Worm (Caenorhabditis elegans) whole organism, L4 larva: ENCODE measurements around the gene hpl-1.

Experiments
- F37D6.2 ChIP-seq: sonication (generic microtip); optimal IDR thresholded peaks from 2 replicates; lab custom pipeline; 2016; ENCODE audit warnings: mild to moderate bottlenecking, missing genetic modification characterization, missing compliant biosample characterization
- F44E2.7 ChIP-seq: fragments of 200-800 bp; sonication (Bioruptor generic); IDR thresholded peaks from 2 replicates; pipeline ENCODE4 v2.1.2; 2022; ENCODE audit warnings: missing genetic modification characterization, missing compliant biosample characterization
- F49E8.2 ChIP-seq: sonication (generic microtip); optimal IDR thresholded peaks from 2 replicates; lab custom pipeline; 2016; ENCODE audit warnings: missing compliant biosample characterization, mild to moderate bottlenecking, missing genetic modification characterization, borderline replicate concordance
- Y5F2A.4 ChIP-seq: fragments of 200-800 bp; sonication (Bioruptor generic); optimal IDR thresholded peaks from 2 replicates; lab custom pipeline; 2018; ENCODE audit warnings: mild to moderate bottlenecking, missing genetic modification characterization, missing compliant biosample characterization
- Y75B8A.6 ChIP-seq: fragments of 200-800 bp; sonication (Bioruptor generic); IDR thresholded peaks from 2 replicates; pipeline ENCODE4 v1.3.6; 2022; ENCODE audit warnings: missing genetic modification reagents, missing genetic modification characterization, missing compliant biosample characterization
- aha-1 ChIP-seq: fragments of 150-350 bp; peaks from one replicate; lab custom pipeline; 2014; ENCODE audit warnings: missing biosample characterization, missing genetic modification characterization
- ama-1 ChIP-seq: fragments of 150-350 bp; optimal IDR thresholded peaks from 2 replicates; lab custom pipeline; 2014; ENCODE audit warnings: inconsistent platforms, mixed read lengths
- arid-1 ChIP-seq: fragments of 200-800 bp; sonication (Bioruptor generic); conservative IDR thresholded peaks from 2 replicates; pipeline ENCODE4 v1.3.6; 2022; ENCODE audit warnings: missing genetic modification reagents, missing genetic modification characterization, missing compliant biosample characterization
- attf-4 ChIP-seq: sonication (generic microtip); optimal IDR thresholded peaks from 3 replicates; lab custom pipeline; 2017; ENCODE audit warnings: missing biosample characterization, missing genetic modification characterization
- daf-12 ChIP-seq: fragments of 150-350 bp; optimal IDR thresholded peaks from 2 replicates; lab custom pipeline; 2014; ENCODE audit warnings: missing biosample characterization, missing genetic modification reagents, missing genetic modification characterization
- daf-16 ChIP-seq, 3 experiments: sonication (generic microtip); optimal IDR thresholded peaks; 2 replicates each; lab custom pipeline; 2016 to 2017; ENCODE audit warnings: missing genetic modification characterization in 3 of 3, missing genetic modification reagents in 3 of 3, mild to moderate bottlenecking in 2 of 3, missing compliant biosample characterization in 2 of 3, missing biosample characterization in 1 of 3, moderate library complexity in 1 of 3
- daf-19 ChIP-seq: fragments of 200-800 bp; sonication (Bioruptor generic); conservative IDR thresholded peaks from 2 replicates; pipeline ENCODE4 v1.3.6; 2022; ENCODE audit warnings: missing genetic modification characterization, missing compliant biosample characterization
- dmd-6 ChIP-seq: fragments of 200-800 bp; sonication (Bioruptor generic); IDR thresholded peaks from 2 replicates; pipeline ENCODE4 v1.3.6; 2022; ENCODE audit warnings: missing genetic modification reagents, missing genetic modification characterization, missing compliant biosample characterization
- dmd-9 ChIP-seq: fragments of 200-800 bp; sonication (Bioruptor generic); IDR thresholded peaks from 2 replicates; pipeline ENCODE4 v1.3.6; 2022; ENCODE audit warnings: missing genetic modification reagents, missing genetic modification characterization, missing compliant biosample characterization
- dve-1 ChIP-seq: sonication (generic microtip); optimal IDR thresholded peaks from 2 replicates; lab custom pipeline; 2017; ENCODE audit warnings: antibody characterized with exemption, mild to moderate bottlenecking, missing genetic modification characterization, missing compliant biosample characterization; ENCODE audit not compliant: insufficient read depth
- egl-43 ChIP-seq: fragments of 200-800 bp; sonication (Bioruptor generic); IDR thresholded peaks from 2 replicates; pipeline ENCODE4 v1.3.6; 2022; ENCODE audit warnings: missing genetic modification reagents, missing genetic modification characterization, missing compliant biosample characterization
- fos-1 ChIP-seq: fragments of 150-350 bp; optimal IDR thresholded peaks from 2 replicates; lab custom pipeline; 2014; ENCODE audit warnings: missing biosample characterization, missing genetic modification characterization
- hlh-11 ChIP-seq: fragments of 200-800 bp; sonication (Bioruptor generic); optimal IDR thresholded peaks from 2 replicates; lab custom pipeline; 2018; ENCODE audit warnings: mild to moderate bottlenecking, missing genetic modification characterization, missing compliant biosample characterization
- hlh-30 ChIP-seq: sonication (generic microtip); optimal IDR thresholded peaks from 2 replicates; lab custom pipeline; 2017; ENCODE audit warnings: antibody characterized with exemption, mild to moderate bottlenecking, missing genetic modification characterization, missing compliant biosample characterization; ENCODE audit not compliant: insufficient read depth
- hmg-1.1 ChIP-seq: fragments of 200-800 bp; sonication (Bioruptor generic); IDR thresholded peaks from 2 replicates; pipeline ENCODE4 v1.3.6; 2022; ENCODE audit warnings: missing genetic modification reagents, missing genetic modification characterization, missing compliant biosample characterization
- lim-7 ChIP-seq: fragments of 200-800 bp; sonication (Bioruptor generic); IDR thresholded peaks from 2 replicates; pipeline ENCODE4 v1.3.6; 2022; ENCODE audit warnings: missing genetic modification characterization, missing compliant biosample characterization
- lin-15B ChIP-seq: fragments of 150-350 bp; sonication (generic microtip); optimal IDR thresholded peaks from 3 replicates; lab custom pipeline; 2014; ENCODE audit warnings: missing biosample characterization, missing genetic modification characterization
- lin-38 ChIP-seq: fragments of 200-800 bp; sonication (Bioruptor generic); IDR thresholded peaks from 2 replicates; pipeline ENCODE4 v1.3.6; 2022; ENCODE audit warnings: missing genetic modification reagents, missing genetic modification characterization, missing compliant biosample characterization
- lin-39 ChIP-seq: fragments of 150-350 bp; optimal IDR thresholded peaks from 2 replicates; lab custom pipeline; 2014; ENCODE audit warnings: missing biosample characterization, missing genetic modification reagents, missing genetic modification characterization
- madf-9 ChIP-seq: fragments of 200-800 bp; sonication (Bioruptor generic); conservative IDR thresholded peaks from 2 replicates; pipeline ENCODE4 v1.3.6; 2022; ENCODE audit warnings: missing genetic modification reagents, missing genetic modification characterization, missing compliant biosample characterization
- mdl-1 ChIP-seq, 2 experiments: fragments of 150-350 bp in 1 of 2; sonication (generic microtip) in 1 of 2; optimal IDR thresholded peaks; 2 replicates each; lab custom pipeline; 2014 to 2017; ENCODE audit warnings: missing biosample characterization in 2 of 2, missing genetic modification characterization in 2 of 2
- nhr-11 ChIP-seq: fragments of 150-350 bp; optimal IDR thresholded peaks from 2 replicates; lab custom pipeline; 2014; ENCODE audit warnings: missing biosample characterization, missing genetic modification characterization
- nhr-111 ChIP-seq: fragments of 200-800 bp; sonication (Bioruptor generic); optimal IDR thresholded peaks from 2 replicates; lab custom pipeline; 2018; ENCODE audit warnings: mild to moderate bottlenecking, missing genetic modification characterization, missing compliant biosample characterization
- nhr-25 ChIP-seq: sonication (generic microtip); optimal IDR thresholded peaks from 2 replicates; lab custom pipeline; 2017; ENCODE audit warnings: missing genetic modification characterization, mild to moderate bottlenecking, missing compliant biosample characterization, antibody characterized with exemption, moderate library complexity, borderline replicate concordance; ENCODE audit not compliant: insufficient read depth
- nhr-28 ChIP-seq: fragments of 150-350 bp; optimal IDR thresholded peaks from 2 replicates; lab custom pipeline; 2014; ENCODE audit warnings: missing biosample characterization, missing genetic modification characterization
- nhr-42 ChIP-seq: fragments of 200-800 bp; sonication (Bioruptor generic); IDR thresholded peaks from 2 replicates; pipeline ENCODE4 v1.3.6; 2022; ENCODE audit warnings: missing genetic modification characterization, missing compliant biosample characterization
- nhr-48 ChIP-seq: sonication (generic microtip); optimal IDR thresholded peaks from 2 replicates; lab custom pipeline; 2016; ENCODE audit warnings: mild to moderate bottlenecking, missing genetic modification characterization, missing compliant biosample characterization
- pha-4 ChIP-seq, 2 experiments: fragments of 150-350 bp in 1 of 2; fragments of 200-800 bp in 1 of 2; sonication (Bioruptor generic) in 1 of 2; IDR thresholded peaks in 1 of 2; optimal IDR thresholded peaks in 1 of 2; 2 replicates each; pipeline versions ENCODE4 v1.3.6 to Lab custom; 2014 to 2022; ENCODE audit warnings: missing genetic modification characterization in 2 of 2, missing genetic modification reagents in 2 of 2, missing biosample characterization in 1 of 2, missing compliant biosample characterization in 1 of 2
- pqm-1 ChIP-seq: sonication (generic microtip); optimal IDR thresholded peaks from 2 replicates; lab custom pipeline; 2017; ENCODE audit warnings: missing biosample characterization, missing genetic modification characterization
- saeg-2 ChIP-seq: fragments of 200-800 bp; sonication (Bioruptor generic); IDR thresholded peaks from 2 replicates; pipeline ENCODE4 v1.3.6; 2022; ENCODE audit warnings: missing genetic modification reagents, missing genetic modification characterization, missing compliant biosample characterization
- skn-1 ChIP-seq: fragments of 150-350 bp; optimal IDR thresholded peaks from 2 replicates; lab custom pipeline; 2014; ENCODE audit warnings: missing biosample characterization, missing genetic modification characterization
- snpc-1.2 ChIP-seq: fragments of 200-800 bp; sonication (Bioruptor generic); IDR thresholded peaks from 2 replicates; pipeline ENCODE4 v1.3.6; 2022; ENCODE audit warnings: missing genetic modification reagents, missing genetic modification characterization, missing compliant biosample characterization
- unc-62 ChIP-seq, 3 experiments: fragments of 150-350 bp in 1 of 3; sonication (generic microtip); optimal IDR thresholded peaks in 2 of 3; peaks in 1 of 3; 1 replicate in 1 of 3; 2 replicates in 2 of 3; lab custom pipeline; 2014 to 2017; ENCODE audit warnings: missing biosample characterization in 3 of 3, missing genetic modification characterization in 3 of 3, missing genetic modification reagents in 3 of 3, missing genotype in 1 of 3
- zfp-2 ChIP-seq: sonication (generic microtip); optimal IDR thresholded peaks from 2 replicates; lab custom pipeline; 2016; ENCODE audit warnings: mild to moderate bottlenecking, missing genetic modification characterization, missing compliant biosample characterization
- zip-2 ChIP-seq: fragments of 150-350 bp; optimal IDR thresholded peaks from 2 replicates; lab custom pipeline; 2014; ENCODE audit warnings: missing biosample characterization, missing genetic modification characterization
- ztf-7 ChIP-seq: fragments of 150-350 bp; optimal IDR thresholded peaks from 2 replicates; lab custom pipeline; 2014; ENCODE audit warnings: missing biosample characterization, missing genetic modification characterization

Gene hpl-1

DNA sequence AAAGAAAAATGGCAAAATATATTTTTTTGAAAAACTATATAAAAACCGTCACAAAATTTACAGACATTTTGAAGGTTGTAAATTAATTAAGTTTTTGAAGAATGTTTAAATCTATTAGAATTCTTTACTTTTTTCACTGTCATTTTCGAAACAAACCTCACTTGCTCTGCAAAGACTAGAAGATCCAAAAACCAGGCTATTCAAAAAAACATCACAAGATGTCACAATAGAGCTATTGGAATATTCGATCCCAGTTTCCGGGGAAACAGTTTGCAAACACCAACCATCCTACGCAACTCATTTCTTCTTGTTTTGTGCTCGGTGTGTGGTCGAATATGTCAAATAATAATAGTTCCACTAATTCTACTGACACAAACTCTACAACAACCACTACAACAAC, 28.4 kb upstream of the hpl-1 start, which contains the start of gene R12H7.4:
Gene R12H7.4, plus strand, starts transcription at position 301 of the 400 bp plus-strand sequence.
- TF ChIP-seq unc-62 (GFP tag; optimal IDR thresholded peaks at IDR 0.05 in 1 of 2; lab: Kevin White, UChicago), result peak in 1 of 2 experiments; percentile 79
- TF ChIP-seq unc-62 (tag; optimal IDR thresholded peaks at IDR 0.05; lab: Kevin White, UChicago), result no peak
- no peak for TF ChIP-seq mdl-1 (tag; optimal IDR thresholded peaks at IDR 0.05; lab: Kevin White, UChicago)

DNA sequence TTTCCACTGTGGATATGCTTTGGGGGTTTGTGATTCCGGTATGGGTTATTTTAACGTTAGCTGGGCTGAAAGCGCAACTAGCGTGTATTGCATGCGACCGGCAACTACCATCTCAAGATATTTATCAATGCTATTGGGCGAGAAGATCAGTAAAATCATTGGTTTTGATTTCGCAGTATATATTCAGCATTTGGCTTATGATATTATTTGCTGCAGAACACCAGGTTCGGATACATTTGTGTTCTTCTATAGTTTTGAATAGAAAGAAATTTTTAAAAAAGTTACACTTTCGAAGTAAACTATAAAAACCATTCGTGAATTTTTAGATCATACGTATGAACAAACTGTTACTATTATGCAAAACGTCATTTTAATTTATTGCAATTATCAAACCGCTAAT, 27.2 kb upstream of the hpl-1 start:
- TF ChIP-seq unc-62 (GFP tag; optimal IDR thresholded peaks at IDR 0.05 in 1 of 2; lab: Kevin White, UChicago) (peak in 1 of 2 experiments; percentile 94), unc-62 (tag; optimal IDR thresholded peaks at IDR 0.05; lab: Kevin White, UChicago) (no peak), nhr-42 (GFP tag; lab: Robert Waterston, UW) (no peak), nhr-25 (no peak), aha-1 (peak; percentile 17)
- TF ChIP-seq, all 104 proteins: peak for 2

DNA sequence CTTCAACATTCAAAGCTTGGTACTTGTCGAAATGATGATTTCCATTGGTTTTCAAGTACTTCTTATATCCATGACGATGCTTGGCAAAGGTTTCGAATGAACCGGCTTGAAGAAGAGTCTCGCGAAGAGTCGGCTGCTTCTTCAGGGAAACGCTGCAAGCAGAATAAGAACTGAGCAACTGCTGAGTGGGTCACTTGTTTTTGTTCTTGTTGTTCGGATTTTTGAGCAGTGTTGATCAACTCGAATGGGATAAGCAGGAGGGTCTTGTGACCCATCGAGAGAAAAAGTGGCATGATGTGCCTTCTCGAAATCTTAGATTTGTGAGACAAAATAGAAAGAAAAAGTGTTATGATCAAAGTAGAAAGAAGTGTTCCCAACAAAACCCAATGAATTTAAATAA, 24.6 kb upstream of the hpl-1 start:
- TF ChIP-seq madf-9 (GFP tag; lab: Robert Waterston, UW) (no peak), snpc-1.2 (no peak), fos-1 (tag; lab: Kevin White, UChicago) (no peak), dmd-9 (GFP tag; lab: Robert Waterston, UW) (no peak), nhr-111 (GFP tag; lab: Kevin White, UChicago) (no peak), zip-2 (tag; lab: Kevin White, UChicago) (no peak), daf-12 (tag; lab: Kevin White, UChicago) (no peak), hmg-1.1 (GFP tag; lab: Robert Waterston, UW) (no peak), lin-38 (GFP tag; lab: Robert Waterston, UW) (no peak), hlh-30 (tag; lab: Kevin White, UChicago) (peak; percentile 8), unc-62 (GFP tag; optimal IDR thresholded peaks at IDR 0.05 in 1 of 2; lab: Kevin White, UChicago) (peak in 1 of 2 experiments; percentile 90), unc-62 (tag; optimal IDR thresholded peaks at IDR 0.05; lab: Kevin White, UChicago) (no peak), daf-19 (GFP tag; lab: Robert Waterston, UW) (no peak), skn-1 (tag; lab: Kevin White, UChicago) (no peak), nhr-11 (peak; percentile 67), nhr-28 (no peak), hlh-11 (no peak), arid-1 (GFP tag; lab: Robert Waterston, UW) (no peak), F44E2.7 (GFP tag; lab: Robert Waterston, UW) (no peak), daf-16 (GFP tag; optimal IDR thresholded peaks at IDR 0.05; lab: Kevin White, UChicago) (peak in 1 of 2 experiments; percentile 91), daf-16 (tag; optimal IDR thresholded peaks at IDR 0.05; lab: Kevin White, UChicago) (no peak), nhr-25 (no peak), lin-15B (tag; lab: Kevin White, UChicago) (no peak)
- TF ChIP-seq, all 104 proteins: peak for 4

DNA sequence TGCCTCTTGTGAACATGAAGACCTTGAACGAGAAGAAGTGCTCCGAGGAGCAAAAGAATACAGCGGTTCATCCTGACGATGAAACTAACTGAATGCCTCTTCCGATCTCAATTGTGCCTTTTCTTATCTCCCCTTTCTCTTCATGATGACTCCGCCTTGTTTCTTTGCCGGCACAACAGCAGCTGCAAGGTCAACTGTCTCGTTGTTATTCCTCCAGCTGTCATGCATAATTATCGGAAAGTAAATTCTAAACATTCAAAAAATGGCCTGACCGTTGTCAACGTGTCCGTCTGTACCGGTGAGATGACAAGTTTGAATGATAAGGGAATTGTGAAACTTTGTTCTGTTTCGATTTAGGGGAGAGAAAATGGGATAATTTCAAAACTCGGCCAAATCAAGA, 23.8 kb upstream of the hpl-1 start, which contains the start of gene asp-4:
Gene asp-4, minus strand, starts transcription at position 106 of the 400 bp plus-strand sequence.
- TF ChIP-seq hlh-30 (tag; lab: Kevin White, UChicago) (peak; percentile 25), daf-16 (GFP tag; optimal IDR thresholded peaks at IDR 0.05; lab: Kevin White, UChicago) (no peak), daf-16 (tag; optimal IDR thresholded peaks at IDR 0.05; lab: Kevin White, UChicago) (peak; percentile 95), lim-7 (GFP tag; lab: Robert Waterston, UW) (no peak), dmd-6 (GFP tag; lab: Robert Waterston, UW) (peak; percentile 71), hlh-11 (peak; percentile 84), pqm-1 (tag; lab: Kevin White, UChicago) (peak; percentile 15), Y5F2A.4 (GFP tag; lab: Kevin White, UChicago) (no peak), dve-1 (peak; percentile 74)

- no peak for TF ChIP-seq attf-4
- no peak for TF ChIP-seq ama-1 (lab: Kevin White, UChicago)
- no peak for TF ChIP-seq F37D6.2 (tag; lab: Kevin White, UChicago)
- no peak for TF ChIP-seq madf-9 (GFP tag; lab: Robert Waterston, UW)
- no peak for TF ChIP-seq skn-1 (tag; lab: Kevin White, UChicago)
- TF ChIP-seq lin-39 (tag; lab: Kevin White, UChicago), result no peak
- TF ChIP-seq Y75B8A.6 (GFP tag; lab: Robert Waterston, UW), result no peak
- TF ChIP-seq ztf-7 (tag; lab: Kevin White, UChicago), result no peak
- TF ChIP-seq pha-4 (GFP tag; IDR thresholded peaks at IDR 0.05; lab: Robert Waterston, UW), result no peak
- no peak for TF ChIP-seq pha-4 (tag; optimal IDR thresholded peaks at IDR 0.05; lab: Kevin White, UChicago)
- no peak for TF ChIP-seq saeg-2 (GFP tag; lab: Robert Waterston, UW)
- no peak for TF ChIP-seq nhr-48
- TF ChIP-seq F49E8.2 (tag; lab: Kevin White, UChicago), result no peak
- no peak for TF ChIP-seq nhr-42 (GFP tag; lab: Robert Waterston, UW)
- TF ChIP-seq zfp-2, result no peak
- no peak for TF ChIP-seq egl-43 (GFP tag; lab: Robert Waterston, UW)
- TF ChIP-seq, all 104 proteins: peak for 0
Observed at ce11 chrX:13223437-13223836, 21.8 kb upstream of the hpl-1 start, which contains the start of gene skr-20. Gene skr-20 (minus strand): TSS chrX:13223537.
